In the genomic region with DNA sequence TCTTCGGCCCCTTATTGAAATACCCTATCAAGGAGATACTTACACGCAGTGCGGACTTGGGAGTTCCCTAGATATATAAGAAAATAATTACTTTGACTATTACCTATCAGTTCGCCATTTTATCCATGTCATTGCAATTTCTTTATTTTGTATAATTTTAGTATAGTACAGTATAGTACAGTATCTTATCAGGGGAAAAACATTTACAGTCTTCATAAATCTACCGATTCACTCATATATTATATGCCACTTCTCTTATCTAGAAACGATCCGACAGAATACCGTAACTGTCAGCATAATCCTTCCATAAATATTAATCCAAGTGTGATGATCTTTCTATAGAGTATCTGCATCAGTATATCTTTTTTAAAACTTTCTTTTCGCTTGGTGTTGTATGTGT, we compare ENCODE assay signal across 3 fruit fly cellular contexts.
TF ChIP-seq lines count a peak whose summit lies in the region.

No protein-coding gene starts in this region.

- TF ChIP-seq CTCF in whole organism, embryonic (GFP tag; optimal IDR thresholded peaks at IDR 0.05; lab: Kevin White, UChicago) = no peak

TF ChIP-seq in whole organism, embryonic, 481 proteins besides CTCF, POLR2A, EP300 and RAD21:
- no peak for TF ChIP-seq CG7963 (GFP tag; IDR thresholded peaks at IDR 0.05; lab: Robert Waterston, UW; ENCODE audit: partially characterized antibody)
- TF ChIP-seq Hr78 (GFP tag; optimal IDR thresholded peaks at IDR 0.05; lab: Kevin White, UChicago) = no peak
- no peak for TF ChIP-seq p53 (GFP tag; optimal IDR thresholded peaks at IDR 0.05; lab: Kevin White, UChicago)
- no peak for TF ChIP-seq wek (GFP tag; optimal IDR thresholded peaks at IDR 0.05; lab: Kevin White, UChicago)
- TF ChIP-seq Ets65A (GFP tag; lab: Kevin White, UChicago) = peak; percentile 44
- peak; percentile 12 for TF ChIP-seq gem (tag; optimal IDR thresholded peaks at IDR 0.05; lab: Kevin White, UChicago)
- TF ChIP-seq Fer2 (tag; optimal IDR thresholded peaks at IDR 0.05; lab: Kevin White, UChicago) = no peak
- no peak for TF ChIP-seq H2.0 (GFP tag; IDR thresholded peaks at IDR 0.05; lab: Robert Waterston, UW)
- TF ChIP-seq CG10267 (tag; optimal IDR thresholded peaks at IDR 0.05; lab: Kevin White, UChicago) = no peak
- no peak for TF ChIP-seq cwo (GFP tag; optimal IDR thresholded peaks at IDR 0.05; lab: Kevin White, UChicago)
- TF ChIP-seq CG17568 (GFP tag; optimal IDR thresholded peaks at IDR 0.05; lab: Kevin White, UChicago) = no peak
- TF ChIP-seq Vsx1 (GFP tag; optimal IDR thresholded peaks at IDR 0.05; lab: Kevin White, UChicago) = no peak
- no peak for TF ChIP-seq CG15514 (GFP tag; optimal IDR thresholded peaks at IDR 0.05; lab: Kevin White, UChicago)
- TF ChIP-seq D19A (tag; optimal IDR thresholded peaks at IDR 0.05; lab: Kevin White, UChicago) = peak; percentile 69

TF ChIP-seq in whole organism, prepupa, 60 proteins besides CTCF, POLR2A, EP300 and RAD21 (continues in another document):
- no peak for TF ChIP-seq Sox102F (GFP tag; optimal IDR thresholded peaks at IDR 0.05; lab: Kevin White, UChicago)
- TF ChIP-seq CG34406 (GFP tag; optimal IDR thresholded peaks at IDR 0.05; lab: Kevin White, UChicago) = no peak
- TF ChIP-seq CG8632 (GFP tag; optimal IDR thresholded peaks at IDR 0.05; lab: Kevin White, UChicago) = no peak
- TF ChIP-seq CG6163 (GFP tag; IDR thresholded peaks at IDR 0.05; lab: Robert Waterston, UW) = no peak
- peak; percentile 48 for TF ChIP-seq achi (GFP tag; optimal IDR thresholded peaks at IDR 0.05; lab: Kevin White, UChicago)
- peak; percentile 7 for TF ChIP-seq lz (GFP tag; optimal IDR thresholded peaks at IDR 0.05; lab: Kevin White, UChicago)
- peak; percentile 12 for TF ChIP-seq CG6792 (GFP tag; optimal IDR thresholded peaks at IDR 0.05; lab: Kevin White, UChicago)
- no peak for TF ChIP-seq CG11902 (GFP tag; optimal IDR thresholded peaks at IDR 0.05; lab: Kevin White, UChicago)
- TF ChIP-seq cyc (GFP tag; optimal IDR thresholded peaks at IDR 0.05; lab: Kevin White, UChicago) = no peak
- TF ChIP-seq Ets96B (tag; optimal IDR thresholded peaks at IDR 0.05; lab: Kevin White, UChicago) = no peak
- no peak; the same call in 1 of the 2 replicates for TF ChIP-seq CG15336 (GFP tag; IDR thresholded peaks at IDR 0.05; lab: Robert Waterston, UW)
- TF ChIP-seq CG10631 (GFP tag; optimal IDR thresholded peaks at IDR 0.05; lab: Kevin White, UChicago) = peak; percentile 42
- TF ChIP-seq CG8119 (GFP tag; IDR thresholded peaks at IDR 0.05; lab: Robert Waterston, UW) = peak; percentile 53; the same call in 2 of the 3 replicates
- peak; percentile 73 for TF ChIP-seq Hr4 (GFP tag; optimal IDR thresholded peaks at IDR 0.05; lab: Kevin White, UChicago)
- no peak for TF ChIP-seq CG6854 (GFP tag; optimal IDR thresholded peaks at IDR 0.05; lab: Kevin White, UChicago)
- TF ChIP-seq svp (GFP tag; lab: Kevin White, UChicago) = peak; percentile 17
- TF ChIP-seq CG16779 (tag; optimal IDR thresholded peaks at IDR 0.05; lab: Kevin White, UChicago) = no peak
- no peak for TF ChIP-seq Hr38 (GFP tag; optimal IDR thresholded peaks at IDR 0.05; lab: Kevin White, UChicago)
- peak; percentile 9 for TF ChIP-seq spab (GFP tag; optimal IDR thresholded peaks at IDR 0.05; lab: Kevin White, UChicago)
- no peak for TF ChIP-seq CG3032 (tag; optimal IDR thresholded peaks at IDR 0.05; lab: Kevin White, UChicago)
- TF ChIP-seq Eip75B (GFP tag; optimal IDR thresholded peaks at IDR 0.05; lab: Kevin White, UChicago) = peak; percentile 12
- no peak for TF ChIP-seq dsx (GFP tag; optimal IDR thresholded peaks at IDR 0.05; lab: Kevin White, UChicago; ENCODE audit: poor library complexity, severe bottlenecking)
- no peak for TF ChIP-seq vri (GFP tag; optimal IDR thresholded peaks at IDR 0.05; lab: Kevin White, UChicago)
- peak in 1 of 2 experiments; percentile 68 for TF ChIP-seq salr (GFP tag; optimal IDR thresholded peaks at IDR 0.05; lab: Kevin White, UChicago)
- TF ChIP-seq fkh (GFP tag; optimal IDR thresholded peaks at IDR 0.05; lab: Kevin White, UChicago) = no peak
- TF ChIP-seq CG6276 (GFP tag; optimal IDR thresholded peaks at IDR 0.05; lab: Kevin White, UChicago) = peak; percentile 13
- TF ChIP-seq CG6808 (GFP tag; optimal IDR thresholded peaks at IDR 0.05; lab: Kevin White, UChicago) = no peak
- peak; percentile 44 for TF ChIP-seq Lpt (GFP tag; optimal IDR thresholded peaks at IDR 0.05; lab: Kevin White, UChicago)
- TF ChIP-seq CG11762 (GFP tag; optimal IDR thresholded peaks at IDR 0.05; lab: Kevin White, UChicago; ENCODE audit: insufficient read depth) = no peak
- TF ChIP-seq pdm3 (GFP tag; optimal IDR thresholded peaks at IDR 0.05; lab: Kevin White, UChicago) = peak; percentile 60
- TF ChIP-seq Hr39 (GFP tag; optimal IDR thresholded peaks at IDR 0.05; lab: Kevin White, UChicago) = no peak
- TF ChIP-seq CG31627 (GFP tag; optimal IDR thresholded peaks at IDR 0.05; lab: Kevin White, UChicago) = no peak
- TF ChIP-seq CG3919 (GFP tag; optimal IDR thresholded peaks at IDR 0.05; lab: Kevin White, UChicago) = peak; percentile 31
- 0 out of 3 replicates have a peak, but pooled peaks have one; percentile 21 for TF ChIP-seq eg (GFP tag; IDR thresholded peaks at IDR 0.05; lab: Robert Waterston, UW)
- TF ChIP-seq Ets21C (GFP tag; optimal IDR thresholded peaks at IDR 0.05; lab: Kevin White, UChicago) = no peak
- TF ChIP-seq CG4318 (GFP tag; optimal IDR thresholded peaks at IDR 0.05; lab: Kevin White, UChicago) = peak; percentile 65
- TF ChIP-seq CG1621 (tag; optimal IDR thresholded peaks at IDR 0.05; lab: Kevin White, UChicago) = no peak

TF ChIP-seq in whole organism, pupa, 21 proteins besides CTCF, POLR2A, EP300 and RAD21:
- TF ChIP-seq CG15710 (tag; optimal IDR thresholded peaks at IDR 0.05; lab: Kevin White, UChicago) (no peak), CG10348 (GFP tag; IDR thresholded peaks at IDR 0.05; lab: Robert Waterston, UW) (no peak), CG4496 (GFP tag; IDR thresholded peaks at IDR 0.05; lab: Robert Waterston, UW) (peak; percentile 30; the same call in 1 of the 3 replicates), CG8159 (tag; optimal IDR thresholded peaks at IDR 0.05; lab: Kevin White, UChicago) (peak; percentile 9), CG32121 (GFP tag; IDR thresholded peaks at IDR 0.05; lab: Robert Waterston, UW) (peak; percentile 36; the same call in 1 of the 2 replicates), CG14655 (GFP tag; optimal IDR thresholded peaks at IDR 0.05; lab: Kevin White, UChicago) (peak; percentile 69), fd96Ca (GFP tag; IDR thresholded peaks at IDR 0.05; lab: Robert Waterston, UW) (no peak), CG13204 (GFP tag; optimal IDR thresholded peaks at IDR 0.05; lab: Kevin White, UChicago) (no peak), CG9948 (tag; optimal IDR thresholded peaks at IDR 0.05; lab: Kevin White, UChicago) (no peak), rn (GFP tag; IDR thresholded peaks at IDR 0.05; lab: Robert Waterston, UW) (no peak), CG34367 (tag; optimal IDR thresholded peaks at IDR 0.05; lab: Kevin White, UChicago) (no peak), CG8301 (tag; optimal IDR thresholded peaks at IDR 0.05; lab: Kevin White, UChicago) (peak; percentile 60), EcR (GFP tag; optimal IDR thresholded peaks at IDR 0.05; lab: Kevin White, UChicago) (no peak), Ets98B (GFP tag; IDR thresholded peaks at IDR 0.05; lab: Robert Waterston, UW) (no peak), Pif1B (GFP tag; optimal IDR thresholded peaks at IDR 0.05; lab: Kevin White, UChicago) (no peak), gl (tag; optimal IDR thresholded peaks at IDR 0.05; lab: Kevin White, UChicago) (no peak), CG12605 (GFP tag; IDR thresholded peaks at IDR 0.05; lab: Robert Waterston, UW) (no peak), Pif1A (GFP tag; optimal IDR thresholded peaks at IDR 0.05; lab: Kevin White, UChicago) (peak; percentile 33), CG17806 (tag; optimal IDR thresholded peaks at IDR 0.05; lab: Kevin White, UChicago) (no peak)

Comparison
In these comparisons a context has a peak if more than half of its experiments do, and no peak if none do; other contexts are left out.
1. Of the 7 proteins assayed by ChIP-seq in both whole organism, embryonic and whole organism, prepupa: peak only in whole organism, embryonic: none; only in whole organism, prepupa: Lpt; in both: none; in neither: 6.